Worm (Caenorhabditis elegans): ENCODE data around the gene imp-2.
A peak's percentile ranks its signal among the peaks of the same experiment; 100 is the strongest.

The imp-2 gene

ce11 chrIV:11125200-11125599 is 6.5 kb upstream of the imp-2 start (continued):
- TF ChIP-seq unc-130 (tag; optimal IDR thresholded peaks at IDR 0.05) (no peak), ztf-11 (tag; optimal IDR thresholded peaks at IDR 0.05) (peak in 1 of 2 experiments; percentile 12), fos-1 (tag; optimal IDR thresholded peaks at IDR 0.05) (no peak), zip-4 (GFP tag; optimal IDR thresholded peaks at IDR 0.05) (no peak), aha-1 (tag; optimal IDR thresholded peaks at IDR 0.05) (no peak), jun-1 (tag; optimal IDR thresholded peaks at IDR 0.05) (peak; percentile 3), nhr-19 (GFP tag; conservative IDR thresholded peaks at IDR 0.05) (peak; percentile 58; the same call in 1 of the 2 replicates), ceh-82 (tag; optimal IDR thresholded peaks at IDR 0.05) (peak in 1 of 3 experiments; percentile 43), ces-1 (GFP tag; optimal IDR thresholded peaks at IDR 0.05) (no peak), lsy-2 (tag; optimal IDR thresholded peaks at IDR 0.05) (peak; percentile 65 to 76), ceh-8 (GFP tag; optimal IDR thresholded peaks at IDR 0.05) (peak; percentile 14), unc-86 (tag; optimal IDR thresholded peaks at IDR 0.05) (peak; percentile 38), nhr-84 (tag; optimal IDR thresholded peaks at IDR 0.05) (no peak), zag-1 (tag; optimal IDR thresholded peaks at IDR 0.05) (no peak), Y116A8C.19 (tag; optimal IDR thresholded peaks at IDR 0.05; ENCODE audit: borderline replicate concordance) (no peak), lin-15B (tag; optimal IDR thresholded peaks at IDR 0.05) (peak; percentile 33), nhr-71 (tag; optimal IDR thresholded peaks at IDR 0.05) (peak; percentile 61), sox-4 (tag; optimal IDR thresholded peaks at IDR 0.05) (no peak), nhr-20 (tag; optimal IDR thresholded peaks at IDR 0.05) (peak; percentile 37)

ce11 chrIV:11124674-11125073 is 6.0 kb upstream of the imp-2 start, which contains the start of gene spo-11:
Gene spo-11, minus strand, starts transcription at chrIV:11124862.
- TF ChIP-seq xbp-1 (tag; optimal IDR thresholded peaks at IDR 0.05) (no peak), fos-1 (tag; optimal IDR thresholded peaks at IDR 0.05) (no peak), nhr-77 (tag; optimal IDR thresholded peaks at IDR 0.05) (no peak), snu-23 (GFP tag; optimal IDR thresholded peaks at IDR 0.05) (no peak), fkh-8 (tag; optimal IDR thresholded peaks at IDR 0.05) (no peak), aly-2 (tag; optimal IDR thresholded peaks at IDR 0.05) (no peak), unc-98 (GFP tag; IDR thresholded peaks at IDR 0.05) (no peak), blmp-1 (tag; optimal IDR thresholded peaks at IDR 0.05) (no peak), ceh-88 (GFP tag; IDR thresholded peaks at IDR 0.05) (no peak), nhr-20 (tag; optimal IDR thresholded peaks at IDR 0.05) (no peak), nhr-19 (GFP tag; conservative IDR thresholded peaks at IDR 0.05) (no peak), dpl-1 (GFP tag; optimal IDR thresholded peaks at IDR 0.05) (no peak), grh-1 (GFP tag; IDR thresholded peaks at IDR 0.05) (no peak), lir-3 (tag; optimal IDR thresholded peaks at IDR 0.05; ENCODE audit: poor library complexity) (no peak), isw-1 (GFP tag; IDR thresholded peaks at IDR 0.05) (no peak), ama-1 (optimal IDR thresholded peaks at IDR 0.05) (no peak)

- no peak for TF ChIP-seq unc-130 (tag; optimal IDR thresholded peaks at IDR 0.05)
- TF ChIP-seq lin-35 (GFP tag; optimal IDR thresholded peaks at IDR 0.05) = no peak
- no peak for TF ChIP-seq egl-13 (tag; optimal IDR thresholded peaks at IDR 0.05)
- no peak for TF ChIP-seq nhr-19 (GFP tag; conservative IDR thresholded peaks at IDR 0.05)
- peak in 2 of 6 experiments; percentile 25 to 76 for TF ChIP-seq elt-3 (tag; optimal IDR thresholded peaks at IDR 0.05)
- peak; percentile 77 for TF ChIP-seq blmp-1 (tag; optimal IDR thresholded peaks at IDR 0.05)
- no peak for TF ChIP-seq hlh-17 (GFP tag; optimal IDR thresholded peaks at IDR 0.05; ENCODE audit: borderline replicate concordance)
- TF ChIP-seq lin-13 (GFP tag; optimal IDR thresholded peaks at IDR 0.05) = no peak
- peak; percentile 84 for TF ChIP-seq nhr-85 (tag)
- no peak for TF ChIP-seq ceh-88 (GFP tag; IDR thresholded peaks at IDR 0.05)
- no peak for TF ChIP-seq nhr-76 (tag; optimal IDR thresholded peaks at IDR 0.05)
- no peak for TF ChIP-seq aly-2 (tag; optimal IDR thresholded peaks at IDR 0.05)
- no peak for TF ChIP-seq lin-15B (tag; optimal IDR thresholded peaks at IDR 0.05)
- no peak for TF ChIP-seq sox-4 (tag; optimal IDR thresholded peaks at IDR 0.05)
- no peak for TF ChIP-seq F16B12.6 (tag; optimal IDR thresholded peaks at IDR 0.05)
- no peak for TF ChIP-seq hlh-4 (tag; optimal IDR thresholded peaks at IDR 0.05)
- no peak for TF ChIP-seq pag-3 (tag; optimal IDR thresholded peaks at IDR 0.05; ENCODE audit: borderline replicate concordance, insufficient read depth)
- no peak for TF ChIP-seq pax-3 (tag; optimal IDR thresholded peaks at IDR 0.05)
- no peak for TF ChIP-seq nhr-12 (tag; optimal IDR thresholded peaks at IDR 0.05)
- no peak for TF ChIP-seq skn-1 (tag; optimal IDR thresholded peaks at IDR 0.05)
- TF ChIP-seq C16A3.4 (tag; optimal IDR thresholded peaks at IDR 0.05) = no peak
- no peak for TF ChIP-seq nhr-90 (tag; optimal IDR thresholded peaks at IDR 0.05; ENCODE audit: poor library complexity)
- TF ChIP-seq elt-2 (tag; optimal IDR thresholded peaks at IDR 0.05) = no peak
- TF ChIP-seq xbp-1 (tag; optimal IDR thresholded peaks at IDR 0.05) = no peak
- no peak for TF ChIP-seq jun-1 (tag; optimal IDR thresholded peaks at IDR 0.05)
- TF ChIP-seq dpl-1 (GFP tag; optimal IDR thresholded peaks at IDR 0.05) = no peak
- no peak for TF ChIP-seq zag-1 (tag; optimal IDR thresholded peaks at IDR 0.05)
Observed at ce11 chrIV:11119972-11120562, 1.4 kb upstream of the imp-2 start.
